Fruit fly (Drosophila melanogaster) whole organism, embryonic: ENCODE results near the gene Cdc16.

Source experiments
- Atf3 ChIP-seq: fragments of 200-800 bp; sonication (Bioruptor generic); optimal IDR thresholded peaks from 3 replicates; lab custom pipeline; 2016; ENCODE audit warnings: missing biosample characterization, missing genetic modification characterization
- BEAF-32 ChIP-seq: fragments of 200-800 bp; sonication (Bioruptor generic); optimal IDR thresholded peaks from 3 replicates; lab custom pipeline; 2017; ENCODE audit warnings: missing biosample characterization, missing genetic modification characterization, mild to moderate bottlenecking, moderate library complexity, missing genetic modification reagents
- BtbVII ChIP-seq: fragments of 200-800 bp; sonication (Bioruptor generic); optimal IDR thresholded peaks from 3 replicates; lab custom pipeline; 2017; ENCODE audit warnings: missing biosample characterization, mild to moderate bottlenecking, missing genetic modification characterization
- CG10147 ChIP-seq: fragments of 200-800 bp; sonication (Bioruptor generic); optimal IDR thresholded peaks from 2 replicates; lab custom pipeline; 2019; ENCODE audit warnings: missing biosample characterization, mild to moderate bottlenecking, missing genetic modification characterization, moderate library complexity
- CG10366 ChIP-seq: fragments of 200-800 bp; sonication (Bioruptor generic); IDR thresholded peaks from 2 replicates; pipeline ENCODE4 v1.3.6; 2022; ENCODE audit warnings: missing biosample characterization, missing genetic modification characterization
- CG10959 ChIP-seq: fragments of 200-800 bp; sonication (Bioruptor generic); IDR thresholded peaks from 2 replicates; pipeline ENCODE4 v1.3.6; 2022; ENCODE audit warnings: missing biosample characterization, missing genetic modification characterization
- CG11398 ChIP-seq: fragments of 200-800 bp; sonication (Bioruptor generic); optimal IDR thresholded peaks from 2 replicates; lab custom pipeline; 2016; ENCODE audit warnings: missing biosample characterization, missing genetic modification characterization
- CG14667 ChIP-seq: fragments of 200-800 bp; sonication (Bioruptor generic); IDR thresholded peaks from 2 replicates; pipeline ENCODE4 v1.3.6; 2022; ENCODE audit warnings: missing biosample characterization, missing genetic modification characterization
- CG15011 ChIP-seq: fragments of 200-800 bp; sonication (Bioruptor generic); optimal IDR thresholded peaks from 3 replicates; lab custom pipeline; 2018; ENCODE audit warnings: missing biosample characterization, mild to moderate bottlenecking, missing genetic modification characterization
- CG1602 ChIP-seq: fragments of 200-800 bp; sonication (Bioruptor generic); optimal IDR thresholded peaks from 3 replicates; lab custom pipeline; 2016; ENCODE audit warnings: missing biosample characterization, missing genetic modification characterization
- CG17568 ChIP-seq: fragments of 200-800 bp; sonication (Bioruptor generic); optimal IDR thresholded peaks from 2 replicates; lab custom pipeline; 2018; ENCODE audit warnings: missing biosample characterization, mild to moderate bottlenecking, missing genetic modification characterization, moderate library complexity
- CG17829 ChIP-seq: fragments of 200-800 bp; optimal IDR thresholded peaks from 2 replicates; lab custom pipeline; 2019; ENCODE audit warnings: missing biosample characterization, mild to moderate bottlenecking, missing genetic modification characterization, moderate library complexity
- CG18619 ChIP-seq: fragments of 200-800 bp; sonication (Bioruptor generic); optimal IDR thresholded peaks from 3 replicates; lab custom pipeline; 2017; ENCODE audit warnings: missing biosample characterization, mild to moderate bottlenecking, missing genetic modification characterization
- CG3065 ChIP-seq: fragments of 200-800 bp; sonication (Bioruptor generic); optimal IDR thresholded peaks from 2 replicates; lab custom pipeline; 2016; ENCODE audit warnings: missing biosample characterization, missing genetic modification characterization
- CG31388 ChIP-seq: fragments of 200-800 bp; sonication (Bioruptor generic); optimal IDR thresholded peaks from 2 replicates; lab custom pipeline; 2016; ENCODE audit warnings: missing biosample characterization, missing genetic modification characterization
- CG3726 ChIP-seq: fragments of 200-800 bp; sonication (Bioruptor generic); IDR thresholded peaks from 3 replicates; pipeline ENCODE4, ENCODE4 v1.3.6; 2022; ENCODE audit warnings: missing biosample characterization, missing genetic modification characterization
- CG6254 ChIP-seq: fragments of 200-800 bp; sonication (Bioruptor generic); optimal IDR thresholded peaks from 3 replicates; lab custom pipeline; 2017; ENCODE audit warnings: mild to moderate bottlenecking, missing biosample characterization, missing genetic modification reagents, missing genetic modification characterization
- CG9727 ChIP-seq: fragments of 200-800 bp; sonication (Bioruptor generic); optimal IDR thresholded peaks from 3 replicates; lab custom pipeline; 2017; ENCODE audit warnings: missing biosample characterization, mild to moderate bottlenecking, missing genetic modification characterization
- CHES-1-like ChIP-seq: fragments of 200-800 bp; sonication (Bioruptor generic); optimal IDR thresholded peaks from 2 replicates; lab custom pipeline; 2016; ENCODE audit warnings: missing biosample characterization, missing genetic modification characterization
- Dfd ChIP-seq, 2 experiments: fragments of >200 bp; optimal IDR thresholded peaks; 2 replicates each; lab custom pipeline; 2017; ENCODE audit warnings: missing biosample characterization in 2 of 2, missing genetic modification characterization in 2 of 2
- Dp ChIP-seq: fragments of 200-800 bp; sonication (Bioruptor generic); optimal IDR thresholded peaks from 2 replicates; lab custom pipeline; 2018; ENCODE audit warnings: missing biosample characterization, mild to moderate bottlenecking, missing genetic modification characterization, moderate library complexity
- E2f2 ChIP-seq: fragments of 200-800 bp; sonication (Bioruptor generic); IDR thresholded peaks from 2 replicates; pipeline ENCODE4 v1.3.6; 2022; ENCODE audit warnings: missing biosample characterization, missing genetic modification characterization
- ERR ChIP-seq: fragments of 200-800 bp; sonication (Bioruptor generic); optimal IDR thresholded peaks from 2 replicates; lab custom pipeline; 2016; ENCODE audit warnings: missing biosample characterization, missing genetic modification characterization
- Hand ChIP-seq: fragments of 200-800 bp; sonication (Bioruptor generic); optimal IDR thresholded peaks from 2 replicates; lab custom pipeline; 2017; ENCODE audit warnings: mild to moderate bottlenecking, missing biosample characterization, missing genetic modification reagents, missing genetic modification characterization
- Hmr ChIP-seq: fragments of 200-800 bp; sonication (Bioruptor generic); optimal IDR thresholded peaks from 3 replicates; lab custom pipeline; 2017; ENCODE audit warnings: mild to moderate bottlenecking, missing biosample characterization, missing genetic modification reagents, missing genetic modification characterization
- Hr3 ChIP-seq: fragments of 200-800 bp; sonication (Bioruptor generic); optimal IDR thresholded peaks from 3 replicates; lab custom pipeline; 2016; ENCODE audit warnings: missing biosample characterization, missing genetic modification characterization
- Jarid2 ChIP-seq: fragments of 200-800 bp; sonication (Bioruptor generic); optimal IDR thresholded peaks from 3 replicates; lab custom pipeline; 2017; ENCODE audit warnings: mild to moderate bottlenecking, missing biosample characterization, missing genetic modification reagents, missing genetic modification characterization
- Med ChIP-seq: fragments of 200-800 bp; sonication (Bioruptor generic); peaks from one replicate; lab custom pipeline; 2016; ENCODE audit warnings: missing biosample characterization, missing genetic modification characterization, mild to moderate bottlenecking, inconsistent platforms, moderate library complexity
- Mes4 ChIP-seq: fragments of 200-800 bp; sonication (Bioruptor generic); optimal IDR thresholded peaks from 2 replicates; lab custom pipeline; 2016; ENCODE audit warnings: missing biosample characterization, missing genetic modification characterization
- Six4 ChIP-seq: fragments of 200-800 bp; sonication (Bioruptor generic); optimal IDR thresholded peaks from 2 replicates; lab custom pipeline; 2016; ENCODE audit warnings: missing biosample characterization, missing genetic modification characterization
- Sox102F ChIP-seq: fragments of 200-800 bp; sonication (Bioruptor generic); optimal IDR thresholded peaks from 2 replicates; lab custom pipeline; 2018; ENCODE audit warnings: missing biosample characterization, mild to moderate bottlenecking, missing genetic modification characterization, moderate library complexity
- bbx ChIP-seq: fragments of 200-800 bp; sonication (Bioruptor generic); IDR thresholded peaks from 2 replicates; pipeline ENCODE4 v1.3.6; 2022; ENCODE audit warnings: missing biosample characterization, missing genetic modification characterization; ENCODE audit not compliant: partially characterized antibody
- bsh ChIP-seq, 2 experiments: fragments of 200-800 bp; sonication (Bioruptor generic); optimal IDR thresholded peaks; 2 replicates each; lab custom pipeline; 2017 to 2018; ENCODE audit warnings: mild to moderate bottlenecking in 2 of 2, missing biosample characterization in 2 of 2, missing genetic modification characterization in 2 of 2, moderate library complexity in 1 of 2
- crc ChIP-seq: fragments of 200-800 bp; sonication (Bioruptor generic); optimal IDR thresholded peaks from 2 replicates; lab custom pipeline; 2016; ENCODE audit warnings: missing biosample characterization, missing genetic modification characterization
- dmrt11E ChIP-seq: fragments of 200-800 bp; sonication (Bioruptor generic); optimal IDR thresholded peaks from 3 replicates; lab custom pipeline; 2018; ENCODE audit warnings: missing biosample characterization, mild to moderate bottlenecking, missing genetic modification characterization, moderate library complexity
- gcm2 ChIP-seq: fragments of 200-800 bp; sonication (Bioruptor generic); optimal IDR thresholded peaks from 2 replicates; lab custom pipeline; 2016; ENCODE audit warnings: missing biosample characterization, missing genetic modification characterization
- grau ChIP-seq: fragments of 200-800 bp; optimal IDR thresholded peaks from 3 replicates; lab custom pipeline; 2019; ENCODE audit warnings: missing biosample characterization, mild to moderate bottlenecking, missing genetic modification characterization, moderate library complexity
- gt ChIP-seq: fragments of 200-800 bp; sonication (Bioruptor generic); IDR thresholded peaks from 2 replicates; pipeline ENCODE4 v1.3.6; 2022; ENCODE audit warnings: missing biosample characterization, missing genetic modification characterization
- klu ChIP-seq: fragments of 200-800 bp; sonication (Bioruptor generic); IDR thresholded peaks from 2 replicates; pipeline ENCODE4 v1.3.6; 2022; ENCODE audit warnings: missing biosample characterization, missing genetic modification characterization
- lilli ChIP-seq: fragments of 200-800 bp; sonication (Bioruptor generic); optimal IDR thresholded peaks from 3 replicates; lab custom pipeline; 2016; ENCODE audit warnings: missing biosample characterization, missing genetic modification characterization
- lola ChIP-seq, 3 experiments: fragments of >200 bp in 2 of 3; fragments of 200-800 bp in 1 of 3; sonication (Bioruptor generic) in 1 of 3; optimal IDR thresholded peaks; 2 replicates each; lab custom pipeline; 2017 to 2019; ENCODE audit warnings: missing biosample characterization in 3 of 3, missing genetic modification characterization in 3 of 3, mild to moderate bottlenecking in 1 of 3, moderate library complexity in 1 of 3
- maf-S ChIP-seq: fragments of 200-800 bp; sonication (Bioruptor generic); optimal IDR thresholded peaks from 2 replicates; lab custom pipeline; 2016; ENCODE audit warnings: missing biosample characterization, missing genetic modification characterization
- pan ChIP-seq, 4 experiments: fragments of >200 bp in 3 of 4; fragments of 200-800 bp in 1 of 4; sonication (Bioruptor generic) in 1 of 4; optimal IDR thresholded peaks in 3 of 4; IDR thresholded peaks in 1 of 4; 2 replicates each; pipeline versions ENCODE4 v1.3.6 to Lab custom; 2017 to 2022; ENCODE audit warnings: missing biosample characterization in 2 of 4, missing genetic modification characterization in 2 of 4, mixed read lengths in 1 of 4
- scrt ChIP-seq: fragments of 200-800 bp; sonication (Bioruptor generic); optimal IDR thresholded peaks from 2 replicates; lab custom pipeline; 2018; ENCODE audit warnings: missing biosample characterization, mild to moderate bottlenecking, missing genetic modification characterization, moderate library complexity
- sim ChIP-seq: fragments of 200-800 bp; sonication (Bioruptor generic); IDR thresholded peaks from 2 replicates; pipeline ENCODE4 v1.3.6; 2022; ENCODE audit warnings: missing biosample characterization, missing genetic modification characterization
- sob ChIP-seq: fragments of 200-800 bp; sonication (Bioruptor generic); IDR thresholded peaks from 2 replicates; pipeline ENCODE4 v1.3.6; 2022; ENCODE audit warnings: missing biosample characterization, missing genetic modification characterization
- wdn ChIP-seq: fragments of 200-800 bp; sonication (Bioruptor generic); IDR thresholded peaks from 2 replicates; pipeline ENCODE4 v1.3.6; 2022; ENCODE audit warnings: missing biosample characterization, missing genetic modification characterization
- zf30C ChIP-seq: fragments of 200-800 bp; sonication (Bioruptor generic); optimal IDR thresholded peaks from 3 replicates; lab custom pipeline; 2018; ENCODE audit warnings: missing biosample characterization, mild to moderate bottlenecking, missing genetic modification characterization
- zfh1 ChIP-seq: fragments of 200-800 bp; sonication (Bioruptor generic); IDR thresholded peaks from 3 replicates; pipeline ENCODE4 v1.3.6; 2022; ENCODE audit warnings: missing biosample characterization, missing genetic modification characterization

Cdc16 gene

DNA sequence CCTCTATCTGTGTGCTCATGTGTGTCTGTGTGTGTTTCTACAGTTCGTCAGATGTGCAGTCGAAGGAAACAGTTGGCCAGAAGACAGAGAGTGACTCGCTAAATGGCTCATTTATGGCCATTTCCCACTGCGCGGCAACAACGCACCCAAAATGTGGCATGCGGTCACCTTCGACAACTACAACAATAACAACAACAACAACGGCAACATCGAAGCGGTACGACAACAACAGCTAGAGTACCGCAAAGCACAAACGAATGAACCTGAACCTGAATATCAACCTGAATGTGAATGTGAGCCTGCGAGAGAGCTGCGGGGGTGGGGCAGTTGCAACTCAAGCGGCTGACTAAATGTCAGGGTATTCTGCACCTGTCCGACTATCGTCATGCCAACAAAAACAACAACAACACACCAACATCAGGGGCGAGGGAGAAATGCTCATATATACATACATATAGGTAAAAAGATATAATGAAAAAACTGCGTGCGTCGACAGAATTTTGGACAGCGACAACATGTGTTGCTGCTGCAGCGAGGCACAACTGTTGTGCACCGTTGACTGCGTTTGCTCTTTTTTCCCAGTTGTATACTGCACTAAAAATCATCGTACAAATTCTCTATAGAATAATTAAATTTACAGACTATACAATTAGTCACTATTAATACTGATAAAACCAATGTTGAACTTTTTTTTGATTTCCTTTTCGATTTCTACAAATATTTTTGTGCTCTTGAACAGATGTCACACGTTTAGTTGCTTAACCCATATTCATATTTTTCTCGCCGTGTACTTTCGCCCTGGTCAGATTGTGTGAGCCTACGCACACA is 19.3 kb downstream of the Cdc16 start (continued):
- TF ChIP-seq Jarid2 (no peak), lilli (peak; percentile 45), Sox102F (GFP tag; lab: Kevin White, UChicago) (peak; percentile 32), lola (GFP tag; optimal IDR thresholded peaks at IDR 0.05; lab: Kevin White, UChicago) (peak in 1 of 3 experiments; percentile 82), CHES-1-like (GFP tag; lab: Kevin White, UChicago) (peak; percentile 3), maf-S (GFP tag; lab: Kevin White, UChicago) (no peak), CG11398 (GFP tag; lab: Kevin White, UChicago) (no peak), bsh (GFP tag; optimal IDR thresholded peaks at IDR 0.05; lab: Kevin White, UChicago) (peak in 1 of 2 experiments; percentile 71), CG17568 (GFP tag; lab: Kevin White, UChicago) (peak; percentile 20), dmrt11E (peak; percentile 91), CG10366 (no peak), scrt (GFP tag; lab: Kevin White, UChicago) (no peak), Six4 (no peak), Hmr (GFP tag; lab: Kevin White, UChicago) (no peak), CG31388 (GFP tag; lab: Kevin White, UChicago) (no peak), crc (GFP tag; lab: Kevin White, UChicago) (no peak), CG17829 (tag; lab: Kevin White, UChicago) (peak; percentile 26), CG10959 (GFP tag; lab: Robert Waterston, UW) (peak; percentile 64), Atf3 (GFP tag; lab: Kevin White, UChicago) (peak; percentile 31), Mes4 (GFP tag; lab: Kevin White, UChicago) (peak; percentile 41), sob (GFP tag; lab: Robert Waterston, UW) (no peak), CG3726 (GFP tag; lab: Robert Waterston, UW) (no peak), CG1602 (peak; percentile 55), ERR (GFP tag; lab: Kevin White, UChicago) (no peak), Hr3 (GFP tag; lab: Kevin White, UChicago) (peak; percentile 39), gt (GFP tag; lab: Robert Waterston, UW) (no peak), pan (optimal IDR thresholded peaks at IDR 0.05; lab: Kevin White, UChicago) (no peak), pan (GFP tag; optimal IDR thresholded peaks at IDR 0.05 in 1 of 2, IDR thresholded peaks at IDR 0.05 in 1 of 2) (no peak), wdn (no peak), BtbVII (GFP tag; lab: Kevin White, UChicago) (no peak), CG18619 (GFP tag; lab: Kevin White, UChicago) (no peak), zf30C (GFP tag; lab: Kevin White, UChicago) (peak; percentile 97), CG10147 (GFP tag; lab: Kevin White, UChicago) (no peak), CG14667 (GFP tag; lab: Robert Waterston, UW) (no peak), BEAF-32 (GFP tag; lab: Kevin White, UChicago) (no peak), grau (tag; lab: Kevin White, UChicago) (peak; percentile 47), CG3065 (no peak), gcm2 (GFP tag; lab: Kevin White, UChicago) (no peak), CG9727 (GFP tag; lab: Kevin White, UChicago) (peak; percentile 54), Hand (GFP tag; lab: Kevin White, UChicago) (no peak), Med (GFP tag; lab: Kevin White, UChicago) (no peak), sim (GFP tag; lab: Robert Waterston, UW) (no peak), Dp (GFP tag; lab: Kevin White, UChicago) (no peak), E2f2 (GFP tag; lab: Robert Waterston, UW) (no peak), CG6254 (GFP tag; lab: Kevin White, UChicago) (peak; percentile 2), Dfd (GFP tag; optimal IDR thresholded peaks at IDR 0.05; lab: Kevin White, UChicago) (no peak), zfh1 (GFP tag; lab: Robert Waterston, UW) (peak; percentile 46; the same call in 2 of the 3 replicates), klu (GFP tag; lab: Robert Waterston, UW) (no peak), CG15011 (GFP tag; lab: Kevin White, UChicago) (no peak), bbx (GFP tag; lab: Robert Waterston, UW) (no peak)
